Fruit fly (Drosophila melanogaster) ovary, adult (tissue): ENCODE data around the gene Hmr.

ENCODE experiments used
- CG17801 ChIP-seq: fragments of 200-800 bp; optimal IDR thresholded peaks from 2 replicates; lab custom pipeline; 2019; ENCODE audit warnings: missing biosample characterization, mild to moderate bottlenecking, missing genetic modification characterization, moderate library complexity; ENCODE audit not compliant: partially characterized antibody

The Hmr gene

dm6 chrX:10561433-10561832, 34.2 kb downstream of the Hmr start:
- TF ChIP-seq CG17801 (GFP tag; lab: Kevin White, UChicago) = peak; percentile 39

dm6 chrX:10558060-10558459, 37.6 kb downstream of the Hmr start:
- no peak for TF ChIP-seq CG17801 (GFP tag; lab: Kevin White, UChicago)

dm6 chrX:10557432-10557831, 38.2 kb downstream of the Hmr start:
- no peak for TF ChIP-seq CG17801 (GFP tag; lab: Kevin White, UChicago)

- no peak for TF ChIP-seq CG17801 (GFP tag; lab: Kevin White, UChicago)
Observed at dm6 chrX:10549050-10549449, 46.6 kb downstream of the Hmr start.

dm6 chrX:10547857-10548135, 47.9 kb downstream of the Hmr start:
- no peak for TF ChIP-seq CG17801 (GFP tag; lab: Kevin White, UChicago)

- peak; percentile 91 for TF ChIP-seq CG17801 (GFP tag; lab: Kevin White, UChicago)
Observed at dm6 chrX:10547070-10547856, 48.4 kb downstream of the Hmr start.

dm6 chrX:10546631-10547030, 49.0 kb downstream of the Hmr start:
- TF ChIP-seq CG17801 (GFP tag; lab: Kevin White, UChicago) = no peak

- TF ChIP-seq CG17801 (GFP tag; lab: Kevin White, UChicago) = peak; percentile 52
Observed at dm6 chrX:10546034-10546433, 49.6 kb downstream of the Hmr start.

- TF ChIP-seq CG17801 (GFP tag; lab: Kevin White, UChicago) = peak; percentile 39
Observed at dm6 chrX:10544287-10544686, 51.4 kb downstream of the Hmr start.

dm6 chrX:10543303-10543702, 52.4 kb downstream of the Hmr start:
- TF ChIP-seq CG17801 (GFP tag; lab: Kevin White, UChicago) = no peak
